Worm (Caenorhabditis elegans) whole organism, L4 larva: ENCODE measurements around the gene H12I13.1.

Experiments used
- F49E8.2 ChIP-seq: sonication (generic microtip); optimal IDR thresholded peaks from 2 replicates; lab custom pipeline; 2016; ENCODE audit warnings: missing compliant biosample characterization, mild to moderate bottlenecking, missing genetic modification characterization, borderline replicate concordance
- R02D3.7 ChIP-seq: fragments of 150-350 bp; sonication (generic microtip); optimal IDR thresholded peaks from 3 replicates; lab custom pipeline; 2014; ENCODE audit warnings: missing biosample characterization, missing genetic modification characterization
- Y48G9A.11 ChIP-seq: fragments of 200-800 bp; sonication (Bioruptor generic); IDR thresholded peaks from 2 replicates; pipeline ENCODE4 v1.3.6; 2022; ENCODE audit warnings: missing genetic modification reagents, missing genetic modification characterization, missing compliant biosample characterization
- ceh-32 ChIP-seq: sonication (generic microtip); optimal IDR thresholded peaks from 2 replicates; lab custom pipeline; 2016; ENCODE audit warnings: mild to moderate bottlenecking, missing genetic modification characterization, missing compliant biosample characterization; ENCODE audit not compliant: poor library complexity
- jun-1 ChIP-seq: fragments of 150-350 bp; optimal IDR thresholded peaks from 2 replicates; lab custom pipeline; 2014; ENCODE audit warnings: missing biosample characterization, missing genetic modification reagents, missing genetic modification characterization
- lin-13 ChIP-seq: fragments of 150-350 bp; optimal IDR thresholded peaks from 2 replicates; lab custom pipeline; 2014; ENCODE audit warnings: missing biosample characterization, missing genetic modification reagents, missing genetic modification characterization
- mdl-1 ChIP-seq, 2 experiments: fragments of 150-350 bp in 1 of 2; sonication (generic microtip) in 1 of 2; optimal IDR thresholded peaks; 2 replicates each; lab custom pipeline; 2014 to 2017; ENCODE audit warnings: missing biosample characterization in 2 of 2, missing genetic modification characterization in 2 of 2
- mep-1 ChIP-seq: fragments of 150-350 bp; sonication (generic microtip); optimal IDR thresholded peaks from 3 replicates; lab custom pipeline; 2014; ENCODE audit warnings: missing biosample characterization, missing genetic modification characterization
- nhr-237 ChIP-seq: sonication (generic microtip); optimal IDR thresholded peaks from 2 replicates; lab custom pipeline; 2017; ENCODE audit warnings: missing biosample characterization, missing genetic modification characterization
- nhr-25 ChIP-seq: sonication (generic microtip); optimal IDR thresholded peaks from 2 replicates; lab custom pipeline; 2017; ENCODE audit warnings: missing genetic modification characterization, mild to moderate bottlenecking, missing compliant biosample characterization, antibody characterized with exemption, moderate library complexity, borderline replicate concordance; ENCODE audit not compliant: insufficient read depth
- nhr-6 ChIP-seq: fragments of 150-350 bp; optimal IDR thresholded peaks from 2 replicates; lab custom pipeline; 2014; ENCODE audit warnings: missing biosample characterization, missing genetic modification characterization
- pha-4 ChIP-seq, 2 experiments: fragments of 150-350 bp in 1 of 2; fragments of 200-800 bp in 1 of 2; sonication (Bioruptor generic) in 1 of 2; IDR thresholded peaks in 1 of 2; optimal IDR thresholded peaks in 1 of 2; 2 replicates each; pipeline versions ENCODE4 v1.3.6 to Lab custom; 2014 to 2022; ENCODE audit warnings: missing genetic modification characterization in 2 of 2, missing genetic modification reagents in 2 of 2, missing biosample characterization in 1 of 2, missing compliant biosample characterization in 1 of 2
- pqm-1 ChIP-seq: sonication (generic microtip); optimal IDR thresholded peaks from 2 replicates; lab custom pipeline; 2017; ENCODE audit warnings: missing biosample characterization, missing genetic modification characterization
- unc-62 ChIP-seq, 3 experiments: fragments of 150-350 bp in 1 of 3; sonication (generic microtip); optimal IDR thresholded peaks in 2 of 3; peaks in 1 of 3; 1 replicate in 1 of 3; 2 replicates in 2 of 3; lab custom pipeline; 2014 to 2017; ENCODE audit warnings: missing biosample characterization in 3 of 3, missing genetic modification characterization in 3 of 3, missing genetic modification reagents in 3 of 3, missing genotype in 1 of 3

DNA sequence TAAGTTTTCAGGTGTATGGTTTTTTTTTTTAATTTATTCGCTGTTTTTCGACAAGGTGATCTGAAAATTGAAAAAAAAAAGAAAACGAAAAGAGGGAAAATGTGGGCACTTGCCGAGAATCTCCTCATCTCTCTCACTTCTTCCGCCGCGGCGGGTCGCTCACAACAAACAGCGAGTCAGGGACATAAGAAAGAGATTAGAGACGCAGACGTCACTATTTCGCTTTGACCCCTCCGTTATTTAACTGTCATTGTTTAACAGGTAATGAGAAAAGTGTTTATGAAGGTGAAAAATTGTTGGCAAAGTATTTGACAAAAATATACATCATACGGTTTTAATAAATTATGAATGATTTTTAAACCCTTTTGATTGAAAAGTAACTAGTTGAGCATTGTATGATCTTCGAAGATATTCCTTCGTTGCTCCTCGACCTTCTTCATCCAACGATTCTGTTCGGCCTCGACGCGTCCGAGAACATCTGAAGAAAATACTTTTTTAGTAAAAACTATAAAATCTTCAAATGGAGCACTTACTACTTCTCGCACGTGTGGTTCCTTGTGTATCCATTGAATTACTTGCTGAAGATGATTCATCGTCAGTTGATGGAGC is 20.8 kb downstream of the H12I13.1 start:
- no peak for TF ChIP-seq mdl-1 (tag; optimal IDR thresholded peaks at IDR 0.05; lab: Kevin White, UChicago)
- no peak for TF ChIP-seq lin-13 (GFP tag; lab: Kevin White, UChicago)
- no peak for TF ChIP-seq mep-1
- no peak for TF ChIP-seq Y48G9A.11 (GFP tag; lab: Robert Waterston, UW)
- no peak for TF ChIP-seq jun-1
- TF ChIP-seq R02D3.7 (tag; lab: Kevin White, UChicago), result no peak
- TF ChIP-seq nhr-6 (tag; lab: Kevin White, UChicago), result no peak
- TF ChIP-seq nhr-25 (tag; lab: Kevin White, UChicago), result no peak
- TF ChIP-seq F49E8.2 (tag; lab: Kevin White, UChicago), result no peak
- no peak for TF ChIP-seq nhr-237 (tag; lab: Kevin White, UChicago)
- TF ChIP-seq pqm-1, result no peak
- peak in 1 of 2 experiments; percentile 62 for TF ChIP-seq unc-62 (GFP tag; optimal IDR thresholded peaks at IDR 0.05 in 1 of 2; lab: Kevin White, UChicago)
- TF ChIP-seq unc-62 (tag; optimal IDR thresholded peaks at IDR 0.05; lab: Kevin White, UChicago), result no peak
- no peak for TF ChIP-seq pha-4 (GFP tag; IDR thresholded peaks at IDR 0.05; lab: Robert Waterston, UW)
- no peak for TF ChIP-seq pha-4 (tag; optimal IDR thresholded peaks at IDR 0.05; lab: Kevin White, UChicago)
- no peak for TF ChIP-seq ceh-32 (tag; lab: Kevin White, UChicago)
